Fruit fly (Drosophila melanogaster): ENCODE measurements around the gene Mkp3.
A peak's percentile ranks its signal among the peaks of the same experiment; 100 is the strongest.

Gene Mkp3

dm6 chr3L:19079798-19080691 lies 6.2 kb downstream of the Mkp3 start (continued):
- TF ChIP-seq usp (GFP tag; optimal IDR thresholded peaks at IDR 0.05), result no peak
- TF ChIP-seq Jra (GFP tag; optimal IDR thresholded peaks at IDR 0.05), result peak; percentile 16
- peak; percentile 66 for TF ChIP-seq woc (GFP tag; optimal IDR thresholded peaks at IDR 0.05)
- peak; percentile 48 for TF ChIP-seq h (GFP tag; optimal IDR thresholded peaks at IDR 0.05)
- TF ChIP-seq Hr78 (GFP tag; optimal IDR thresholded peaks at IDR 0.05), result no peak
- peak; percentile 35 for TF ChIP-seq rgr (GFP tag; optimal IDR thresholded peaks at IDR 0.05)
- TF ChIP-seq Vsx2 (GFP tag; optimal IDR thresholded peaks at IDR 0.05; ENCODE audit: partially characterized antibody), result no peak

- no peak for TF ChIP-seq Dfd (GFP tag; optimal IDR thresholded peaks at IDR 0.05)
- no peak for TF ChIP-seq jim (GFP tag; optimal IDR thresholded peaks at IDR 0.05)
- no peak for TF ChIP-seq dmrt93B (GFP tag; optimal IDR thresholded peaks at IDR 0.05)
- TF ChIP-seq pan (optimal IDR thresholded peaks at IDR 0.05), result no peak
- TF ChIP-seq Abd-B (GFP tag; optimal IDR thresholded peaks at IDR 0.05), result no peak
- no peak for TF ChIP-seq sage (GFP tag; optimal IDR thresholded peaks at IDR 0.05)
- no peak for TF ChIP-seq sv (GFP tag; optimal IDR thresholded peaks at IDR 0.05)
- no peak for TF ChIP-seq Vsx2 (GFP tag; optimal IDR thresholded peaks at IDR 0.05; ENCODE audit: partially characterized antibody)
- TF ChIP-seq CG9705 (GFP tag; optimal IDR thresholded peaks at IDR 0.05), result no peak
- TF ChIP-seq N (GFP tag; optimal IDR thresholded peaks at IDR 0.05), result no peak
- TF ChIP-seq h (GFP tag; optimal IDR thresholded peaks at IDR 0.05), result no peak
- no peak for TF ChIP-seq Hr78 (GFP tag; optimal IDR thresholded peaks at IDR 0.05)
- no peak for TF ChIP-seq dsf (GFP tag; optimal IDR thresholded peaks at IDR 0.05; ENCODE audit: borderline replicate concordance)
- TF ChIP-seq brk (GFP tag; optimal IDR thresholded peaks at IDR 0.05), result no peak
- TF ChIP-seq psq (GFP tag; optimal IDR thresholded peaks at IDR 0.05), result peak; percentile 93
- TF ChIP-seq Dif (GFP tag; optimal IDR thresholded peaks at IDR 0.05; ENCODE audit: partially characterized antibody), result peak; percentile 38
- TF ChIP-seq Sp1 (GFP tag; optimal IDR thresholded peaks at IDR 0.05), result peak; percentile 10
- no peak for TF ChIP-seq Myc (optimal IDR thresholded peaks at IDR 0.05)
- TF ChIP-seq foxo (GFP tag; optimal IDR thresholded peaks at IDR 0.05), result no peak
- TF ChIP-seq tai (GFP tag; optimal IDR thresholded peaks at IDR 0.05), result no peak
- no peak for TF ChIP-seq br (GFP tag; optimal IDR thresholded peaks at IDR 0.05)
- TF ChIP-seq usp (GFP tag; optimal IDR thresholded peaks at IDR 0.05), result no peak
- no peak for TF ChIP-seq ey (GFP tag; optimal IDR thresholded peaks at IDR 0.05)
- TF ChIP-seq OdsH (GFP tag; optimal IDR thresholded peaks at IDR 0.05), result no peak
- no peak for TF ChIP-seq dl (GFP tag; optimal IDR thresholded peaks at IDR 0.05; ENCODE audit: insufficient read depth in 1 of 2, partially characterized antibody in 2 of 2)
- TF ChIP-seq CrebA (GFP tag; optimal IDR thresholded peaks at IDR 0.05; ENCODE audit: borderline replicate concordance), result no peak
- no peak for TF ChIP-seq Jra (GFP tag; optimal IDR thresholded peaks at IDR 0.05)
- TF ChIP-seq Hnf4 (GFP tag; optimal IDR thresholded peaks at IDR 0.05), result no peak
- TF ChIP-seq fru (GFP tag; optimal IDR thresholded peaks at IDR 0.05), result peak; percentile 41
- no peak for TF ChIP-seq CG32264 (GFP tag; optimal IDR thresholded peaks at IDR 0.05)
- TF ChIP-seq Hr83 (GFP tag; optimal IDR thresholded peaks at IDR 0.05; ENCODE audit: poor library complexity, severe bottlenecking), result no peak
- TF ChIP-seq woc (GFP tag; optimal IDR thresholded peaks at IDR 0.05), result no peak
- no peak for TF ChIP-seq GATAd (GFP tag; optimal IDR thresholded peaks at IDR 0.05)
- TF ChIP-seq Mio (GFP tag; optimal IDR thresholded peaks at IDR 0.05), result no peak
- no peak for TF ChIP-seq lola (GFP tag; optimal IDR thresholded peaks at IDR 0.05)
- no peak for TF ChIP-seq HLH106 (tag; optimal IDR thresholded peaks at IDR 0.05)
- no peak for TF ChIP-seq rgr (GFP tag; optimal IDR thresholded peaks at IDR 0.05)
- TF ChIP-seq Rel (GFP tag; optimal IDR thresholded peaks at IDR 0.05), result no peak
- TF ChIP-seq Rel (tag; optimal IDR thresholded peaks at IDR 0.05), result peak; percentile 17
Measured at dm6 chr3L:19079067-19079466, 7.2 kb downstream of the Mkp3 start.

All from whole organism, wandering third instar larva.